Fruit fly (Drosophila melanogaster) whole organism, embryonic: ENCODE data around the gene kz.

Source experiments
- Antp ChIP-seq: fragments of 200-800 bp; sonication (Bioruptor generic); optimal IDR thresholded peaks from 3 replicates; lab custom pipeline; 2016; ENCODE audit warnings: missing biosample characterization, missing genetic modification characterization
- CG11085 ChIP-seq: fragments of 200-800 bp; sonication (Bioruptor generic); IDR thresholded peaks from 2 replicates; pipeline ENCODE4 v1.3.6; 2022; ENCODE audit warnings: missing biosample characterization, missing genetic modification characterization
- CG11560 ChIP-seq: fragments of 200-800 bp; sonication (Bioruptor generic); IDR thresholded peaks from 3 replicates; pipeline ENCODE4 v1.3.6; 2022; ENCODE audit warnings: missing biosample characterization, missing genetic modification characterization
- CG14014 ChIP-seq: fragments of 200-800 bp; sonication (Bioruptor generic); IDR thresholded peaks from 2 replicates; pipeline ENCODE4 v1.3.6; 2022; ENCODE audit warnings: missing biosample characterization, missing genetic modification characterization
- CG15073 ChIP-seq: fragments of 200-800 bp; sonication (Bioruptor generic); optimal IDR thresholded peaks from 2 replicates; lab custom pipeline; 2016; ENCODE audit warnings: missing biosample characterization, missing genetic modification characterization
- CG1603 ChIP-seq: fragments of 200-800 bp; sonication (Bioruptor generic); optimal IDR thresholded peaks from 2 replicates; lab custom pipeline; 2019; ENCODE audit warnings: missing biosample characterization, mild to moderate bottlenecking, missing genetic modification characterization, moderate library complexity
- CG1647 ChIP-seq: fragments of 200-800 bp; sonication (Bioruptor generic); optimal IDR thresholded peaks from 3 replicates; lab custom pipeline; 2016; ENCODE audit warnings: missing biosample characterization, missing genetic modification characterization
- CG17361 ChIP-seq: fragments of 200-800 bp; sonication (Bioruptor generic); IDR thresholded peaks from 3 replicates; pipeline ENCODE4 v1.3.6; 2022; ENCODE audit warnings: missing biosample characterization, missing genetic modification characterization
- CG17568 ChIP-seq: fragments of 200-800 bp; sonication (Bioruptor generic); optimal IDR thresholded peaks from 2 replicates; lab custom pipeline; 2018; ENCODE audit warnings: missing biosample characterization, mild to moderate bottlenecking, missing genetic modification characterization, moderate library complexity
- CG17802 ChIP-seq: fragments of 200-800 bp; sonication (Bioruptor generic); optimal IDR thresholded peaks from 2 replicates; lab custom pipeline; 2018; ENCODE audit warnings: missing biosample characterization, mild to moderate bottlenecking, missing genetic modification characterization, moderate library complexity
- CG2120 ChIP-seq: fragments of 200-800 bp; sonication (Bioruptor generic); optimal IDR thresholded peaks from 3 replicates; lab custom pipeline; 2016; ENCODE audit warnings: missing biosample characterization, missing genetic modification characterization
- CG2889 ChIP-seq: fragments of 200-800 bp; sonication (Bioruptor generic); IDR thresholded peaks from 3 replicates; pipeline ENCODE4 v1.3.6; 2022; ENCODE audit warnings: missing biosample characterization, missing genetic modification characterization
- CG30403 ChIP-seq: fragments of 200-800 bp; sonication (Bioruptor generic); optimal IDR thresholded peaks from 3 replicates; lab custom pipeline; 2016; ENCODE audit warnings: missing biosample characterization, missing genetic modification characterization
- CG3163 ChIP-seq: fragments of 200-800 bp; sonication (Bioruptor generic); optimal IDR thresholded peaks from 3 replicates; lab custom pipeline; 2016; ENCODE audit warnings: missing biosample characterization, missing genetic modification characterization
- CG3407 ChIP-seq: fragments of 200-800 bp; sonication (Bioruptor generic); optimal IDR thresholded peaks from 2 replicates; lab custom pipeline; 2018; ENCODE audit warnings: missing biosample characterization, mild to moderate bottlenecking, missing genetic modification characterization
- CG34422 ChIP-seq: fragments of 200-800 bp; sonication (Bioruptor generic); IDR thresholded peaks from 3 replicates; pipeline ENCODE4 v1.3.6; 2022; ENCODE audit warnings: missing biosample characterization, missing genetic modification characterization
- CG3847 ChIP-seq: fragments of 200-800 bp; sonication (Bioruptor generic); IDR thresholded peaks from 2 replicates; pipeline ENCODE4 v1.3.6; 2022; ENCODE audit warnings: missing biosample characterization, missing genetic modification characterization
- CG4424 ChIP-seq: fragments of 200-800 bp; sonication (Bioruptor generic); optimal IDR thresholded peaks from 3 replicates; lab custom pipeline; 2016; ENCODE audit warnings: missing biosample characterization, missing genetic modification characterization
- CG4854 ChIP-seq: fragments of 200-800 bp; sonication (Bioruptor generic); optimal IDR thresholded peaks from 2 replicates; lab custom pipeline; 2016; ENCODE audit warnings: missing biosample characterization, missing genetic modification characterization, inconsistent platforms
- CG6175 ChIP-seq: fragments of 200-800 bp; sonication (Bioruptor generic); IDR thresholded peaks from 3 replicates; pipeline ENCODE4 v1.3.6; 2022; ENCODE audit warnings: missing biosample characterization, missing genetic modification characterization
- CG7839 ChIP-seq: fragments of 200-800 bp; sonication (Bioruptor generic); optimal IDR thresholded peaks from 3 replicates; lab custom pipeline; 2018; ENCODE audit warnings: missing biosample characterization, mild to moderate bottlenecking, missing genetic modification characterization, moderate library complexity
- CG9932 ChIP-seq: fragments of 200-800 bp; sonication (Bioruptor generic); IDR thresholded peaks from 2 replicates; pipeline ENCODE4 v1.3.6; 2022; ENCODE audit warnings: missing biosample characterization, missing genetic modification characterization
- CoRest ChIP-seq: fragments of 200-800 bp; sonication (Bioruptor generic); optimal IDR thresholded peaks from 3 replicates; lab custom pipeline; 2018; ENCODE audit warnings: missing biosample characterization, mild to moderate bottlenecking, missing genetic modification characterization, moderate library complexity
- D ChIP-seq, 2 experiments: fragments of 200-800 bp in 1 of 2; fragments of >200 bp in 1 of 2; sonication (Bioruptor generic) in 1 of 2; optimal IDR thresholded peaks; 2 replicates in 1 of 2; 3 replicates in 1 of 2; lab custom pipeline; 2017; ENCODE audit warnings: mild to moderate bottlenecking in 1 of 2, missing biosample characterization in 1 of 2, missing genetic modification characterization in 1 of 2, missing genetic modification reagents in 1 of 2
- D19B ChIP-seq: fragments of 200-800 bp; sonication (Bioruptor generic); optimal IDR thresholded peaks from 2 replicates; lab custom pipeline; 2017; ENCODE audit warnings: missing biosample characterization, mild to moderate bottlenecking, missing genetic modification characterization
- Deaf1 ChIP-seq: fragments of 200-800 bp; optimal IDR thresholded peaks from 3 replicates; lab custom pipeline; 2019; ENCODE audit warnings: missing biosample characterization, mild to moderate bottlenecking, missing genetic modification characterization, moderate library complexity
- Drgx ChIP-seq: fragments of 200-800 bp; sonication (Bioruptor generic); IDR thresholded peaks from 2 replicates; pipeline ENCODE4 v1.3.6; 2022; ENCODE audit warnings: missing biosample characterization, missing genetic modification characterization
- Eip74EF ChIP-seq, 2 experiments: fragments of 200-800 bp in 1 of 2; fragments of >200 bp in 1 of 2; sonication (Bioruptor generic) in 1 of 2; optimal IDR thresholded peaks; 2 replicates each; lab custom pipeline; 2017 to 2019; ENCODE audit warnings: missing biosample characterization in 2 of 2, missing genetic modification characterization in 2 of 2, mild to moderate bottlenecking in 1 of 2, moderate library complexity in 1 of 2
- Gug ChIP-seq: fragments of 200-800 bp; sonication (Bioruptor generic); IDR thresholded peaks from 4 replicates; pipeline ENCODE4 v1.3.6; 2022; ENCODE audit warnings: missing biosample characterization, missing genetic modification characterization
- Lpt ChIP-seq: fragments of >200 bp; optimal IDR thresholded peaks from 2 replicates; lab custom pipeline; 2018; ENCODE audit warnings: missing biosample characterization, missing genetic modification characterization
- NC2β ChIP-seq: fragments of 200-800 bp; sonication (Bioruptor generic); optimal IDR thresholded peaks from 2 replicates; lab custom pipeline; 2016; ENCODE audit warnings: missing biosample characterization, missing genetic modification characterization
- NK7.1 ChIP-seq: fragments of 200-800 bp; sonication (Bioruptor generic); optimal IDR thresholded peaks from 3 replicates; lab custom pipeline; 2016; ENCODE audit warnings: missing biosample characterization, missing genetic modification characterization
- Pdp1 ChIP-seq, 2 experiments: fragments of 200-800 bp; sonication (Bioruptor generic); optimal IDR thresholded peaks; 3 replicates each; lab custom pipeline; 2016; ENCODE audit warnings: missing biosample characterization in 2 of 2, missing genetic modification characterization in 2 of 2, mild to moderate bottlenecking in 1 of 2, moderate library complexity in 1 of 2
- Xrp1 ChIP-seq: fragments of 200-800 bp; sonication (Bioruptor generic); IDR thresholded peaks from 2 replicates; pipeline ENCODE4 v1.3.6; 2022; ENCODE audit warnings: missing biosample characterization, missing genetic modification characterization
- br ChIP-seq: fragments of >200 bp; optimal IDR thresholded peaks from 2 replicates; lab custom pipeline; 2017
- crol ChIP-seq: fragments of 200-800 bp; sonication (Bioruptor generic); IDR thresholded peaks from 2 replicates; pipeline ENCODE4 v1.3.6; 2022; ENCODE audit warnings: missing biosample characterization, missing genetic modification characterization
- disco-r ChIP-seq: fragments of 200-800 bp; sonication (Bioruptor generic); optimal IDR thresholded peaks from 2 replicates; lab custom pipeline; 2016; ENCODE audit warnings: missing biosample characterization, missing genetic modification characterization
- grau ChIP-seq: fragments of 200-800 bp; optimal IDR thresholded peaks from 3 replicates; lab custom pipeline; 2019; ENCODE audit warnings: missing biosample characterization, mild to moderate bottlenecking, missing genetic modification characterization, moderate library complexity
- lmd ChIP-seq: fragments of 200-800 bp; sonication (Bioruptor generic); IDR thresholded peaks from 2 replicates; pipeline ENCODE4 v1.3.6; 2022; ENCODE audit warnings: missing biosample characterization, missing genetic modification characterization
- mam ChIP-seq: fragments of 200-800 bp; sonication (Bioruptor generic); optimal IDR thresholded peaks from 3 replicates; lab custom pipeline; 2016; ENCODE audit warnings: missing biosample characterization, missing genetic modification characterization
- mirr ChIP-seq: fragments of 200-800 bp; sonication (Bioruptor generic); optimal IDR thresholded peaks from 3 replicates; lab custom pipeline; 2018; ENCODE audit warnings: missing biosample characterization, mild to moderate bottlenecking, missing genetic modification characterization
- nmo ChIP-seq: fragments of 200-800 bp; sonication (Bioruptor generic); optimal IDR thresholded peaks from 2 replicates; lab custom pipeline; 2018; ENCODE audit warnings: missing biosample characterization, mild to moderate bottlenecking, missing genetic modification characterization, moderate library complexity
- pan ChIP-seq, 4 experiments: fragments of >200 bp in 3 of 4; fragments of 200-800 bp in 1 of 4; sonication (Bioruptor generic) in 1 of 4; optimal IDR thresholded peaks in 3 of 4; IDR thresholded peaks in 1 of 4; 2 replicates each; pipeline versions ENCODE4 v1.3.6 to Lab custom; 2017 to 2022; ENCODE audit warnings: missing biosample characterization in 2 of 4, missing genetic modification characterization in 2 of 4, mixed read lengths in 1 of 4
- prd ChIP-seq, 3 experiments: fragments of >200 bp in 2 of 3; fragments of 200-800 bp in 1 of 3; sonication (Bioruptor generic) in 1 of 3; optimal IDR thresholded peaks in 2 of 3; IDR thresholded peaks in 1 of 3; 2 replicates in 2 of 3; 3 replicates in 1 of 3; pipeline versions ENCODE4 v1.3.6 to Lab custom; 2017 to 2022; ENCODE audit warnings: missing biosample characterization in 1 of 3, missing genetic modification characterization in 1 of 3
- repo ChIP-seq: fragments of 200-800 bp; sonication (Bioruptor generic); optimal IDR thresholded peaks from 2 replicates; lab custom pipeline; 2016; ENCODE audit warnings: missing biosample characterization, missing genetic modification characterization
- sna ChIP-seq: fragments of 200-800 bp; sonication (Bioruptor generic); IDR thresholded peaks from 2 replicates; pipeline ENCODE4 v1.3.6; 2022; ENCODE audit warnings: missing biosample characterization, missing genetic modification characterization; ENCODE audit not compliant: partially characterized antibody
- tap ChIP-seq: fragments of 200-800 bp; optimal IDR thresholded peaks from 3 replicates; lab custom pipeline; 2019; ENCODE audit warnings: missing biosample characterization, mild to moderate bottlenecking, missing genetic modification characterization, moderate library complexity
- toy ChIP-seq: fragments of 200-800 bp; sonication (Bioruptor generic); IDR thresholded peaks from 2 replicates; pipeline ENCODE4 v1.3.6; 2022; ENCODE audit warnings: missing biosample characterization, missing genetic modification characterization

The kz gene

DNA sequence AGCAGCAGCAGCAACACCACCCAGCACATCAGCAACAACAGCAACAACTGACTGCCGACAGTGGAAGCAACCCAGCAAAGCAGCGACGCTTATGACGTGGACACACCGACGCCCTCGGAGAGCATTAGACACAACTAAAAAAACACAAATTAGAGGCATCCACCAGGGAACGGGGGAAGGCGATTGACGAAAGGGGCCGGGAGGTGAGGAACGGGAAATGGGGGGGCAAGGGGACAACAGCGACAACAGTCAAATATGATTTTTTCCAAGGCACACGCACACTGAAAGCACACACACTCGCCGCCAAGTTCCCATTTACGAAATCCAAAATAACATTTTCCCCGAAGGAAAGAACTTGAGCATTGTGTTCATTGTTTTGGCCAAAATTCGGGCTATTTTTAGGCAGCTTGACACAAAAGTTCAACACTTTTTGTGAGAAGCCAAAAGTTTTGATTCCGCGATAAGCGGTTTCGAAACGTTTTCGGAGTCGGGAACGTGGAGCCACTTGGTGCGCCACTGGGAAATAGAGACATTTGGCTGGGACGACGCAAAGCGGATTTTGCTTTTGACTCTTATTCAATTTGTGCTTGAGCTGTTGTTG is 33.1 kb downstream of the kz start (continued):
- TF ChIP-seq repo (GFP tag; lab: Kevin White, UChicago) (no peak), Lpt (no peak), CG4854 (GFP tag; lab: Kevin White, UChicago) (no peak), NK7.1 (no peak), CG3407 (GFP tag; lab: Kevin White, UChicago) (no peak), disco-r (GFP tag; lab: Kevin White, UChicago) (no peak), CG6175 (GFP tag; lab: Robert Waterston, UW) (peak; percentile 91), CG14014 (GFP tag; lab: Robert Waterston, UW) (0 out of 2 replicates have a peak, but pooled peaks have one; percentile 13), CG3163 (no peak), prd (optimal IDR thresholded peaks at IDR 0.05; lab: Kevin White, UChicago) (no peak), prd (GFP tag; IDR thresholded peaks at IDR 0.05; lab: Robert Waterston, UW) (peak; percentile 43; the same call in 1 of the 3 replicates), CG2120 (GFP tag; lab: Kevin White, UChicago) (peak; percentile 23), CG3847 (GFP tag; lab: Robert Waterston, UW) (0 out of 2 replicates have a peak, but pooled peaks have one; percentile 30), mirr (GFP tag; lab: Kevin White, UChicago) (no peak), CG17568 (GFP tag; lab: Kevin White, UChicago) (no peak), CG11085 (GFP tag; lab: Robert Waterston, UW) (no peak), grau (tag; lab: Kevin White, UChicago) (peak; percentile 16), CG9932 (peak; percentile 59), CG7839 (tag; lab: Kevin White, UChicago) (peak; percentile 49), CG30403 (GFP tag; lab: Kevin White, UChicago) (no peak), lmd (GFP tag; lab: Robert Waterston, UW) (peak; percentile 35; the same call in 1 of the 2 replicates), CG17802 (no peak), CG11560 (tag; lab: Robert Waterston, UW) (peak; percentile 23; the same call in 1 of the 3 replicates), Drgx (GFP tag; lab: Robert Waterston, UW) (peak; percentile 58; the same call in 1 of the 2 replicates), Pdp1 (GFP tag; optimal IDR thresholded peaks at IDR 0.05; lab: Kevin White, UChicago) (peak in 1 of 2 experiments; percentile 16), CG1647 (GFP tag; lab: Kevin White, UChicago) (no peak), sna (GFP tag; lab: Robert Waterston, UW) (no peak), CoRest (tag; lab: Kevin White, UChicago) (peak; percentile 19), NC2β (no peak), CG15073 (GFP tag; lab: Kevin White, UChicago) (no peak), Eip74EF (GFP tag; optimal IDR thresholded peaks at IDR 0.05; lab: Kevin White, UChicago) (no peak), D (optimal IDR thresholded peaks at IDR 0.05; lab: Kevin White, UChicago) (no peak), D (GFP tag; optimal IDR thresholded peaks at IDR 0.05; lab: Kevin White, UChicago) (no peak), mam (GFP tag; lab: Kevin White, UChicago) (peak; percentile 17), Deaf1 (tag; lab: Kevin White, UChicago) (no peak), nmo (GFP tag; lab: Kevin White, UChicago) (peak; percentile 37), Xrp1 (GFP tag; lab: Robert Waterston, UW) (peak; percentile 14; the same call in 1 of the 2 replicates), tap (tag; lab: Kevin White, UChicago) (no peak), CG1603 (peak; percentile 18), CG4424 (no peak), Antp (GFP tag; lab: Kevin White, UChicago) (no peak), CG2889 (no peak), br (lab: Kevin White, UChicago) (no peak), crol (GFP tag; lab: Robert Waterston, UW) (peak; percentile 91), D19B (GFP tag; lab: Kevin White, UChicago) (peak; percentile 8), CG34422 (GFP tag; lab: Robert Waterston, UW) (no peak), Gug (GFP tag; lab: Robert Waterston, UW) (peak; percentile 31; the same call in 2 of the 4 replicates), CG17361 (0 out of 3 replicates have a peak, but pooled peaks have one; percentile 20), pan (optimal IDR thresholded peaks at IDR 0.05; lab: Kevin White, UChicago) (no peak), pan (GFP tag; optimal IDR thresholded peaks at IDR 0.05 in 1 of 2, IDR thresholded peaks at IDR 0.05 in 1 of 2) (peak in 1 of 2 experiments; percentile 11), toy (no peak)
